Worm (Caenorhabditis elegans): ENCODE results near the gene EGAP1.1.

Gene EGAP1.1

ce11 chrIII:5936992-5937391, at the start of gene EGAP1.1:
Gene EGAP1.1 (minus strand): TSS chrIII:5937220.
- TF ChIP-seq klf-2 (GFP tag; conservative IDR thresholded peaks at IDR 0.05) (no peak), cog-1 (tag; optimal IDR thresholded peaks at IDR 0.05) (no peak), ztf-29 (GFP tag; IDR thresholded peaks at IDR 0.05) (no peak), ref-1 (GFP tag; conservative IDR thresholded peaks at IDR 0.05) (no peak), tab-1 (GFP tag; IDR thresholded peaks at IDR 0.05) (no peak), flt-1 (GFP tag; IDR thresholded peaks at IDR 0.05) (no peak), med-1 (GFP tag; optimal IDR thresholded peaks at IDR 0.05; ENCODE audit: insufficient read depth) (no peak)

DNA sequence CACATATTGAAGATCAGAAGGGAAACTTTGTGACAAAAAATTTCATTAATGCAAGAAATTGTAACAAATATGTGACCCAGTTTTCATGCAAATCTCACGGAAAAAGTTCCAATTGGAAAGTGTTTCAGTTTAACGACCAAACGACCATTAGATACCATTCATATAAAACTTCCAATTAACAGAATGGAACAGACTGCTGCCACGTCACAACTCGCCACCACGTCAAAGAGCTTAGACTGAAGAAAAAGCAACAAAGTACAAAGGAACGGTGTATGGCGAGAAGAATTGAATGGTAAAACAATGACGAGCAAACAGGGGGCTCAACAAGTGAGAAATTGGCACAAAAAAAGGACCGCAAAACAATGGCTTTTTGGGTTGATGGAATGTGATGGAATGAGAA, 48.3 kb upstream of the EGAP1.1 start, which contains the start of gene T04C9.3:
T04C9.3 (plus strand) TSS at position 301 of the 400 bp plus-strand sequence.
- no peak for TF ChIP-seq ztf-29 (GFP tag; IDR thresholded peaks at IDR 0.05)
- no peak for TF ChIP-seq tab-1 (GFP tag; IDR thresholded peaks at IDR 0.05)
- TF ChIP-seq flt-1 (GFP tag; IDR thresholded peaks at IDR 0.05) = no peak
- no peak for TF ChIP-seq klf-2 (GFP tag; conservative IDR thresholded peaks at IDR 0.05)
- no peak for TF ChIP-seq ztf-23 (GFP tag; IDR thresholded peaks at IDR 0.05)
- no peak for TF ChIP-seq cog-1 (tag; optimal IDR thresholded peaks at IDR 0.05)
- no peak for TF ChIP-seq med-1 (GFP tag; optimal IDR thresholded peaks at IDR 0.05; ENCODE audit: insufficient read depth)
- no peak for TF ChIP-seq T22C8.4 (GFP tag; IDR thresholded peaks at IDR 0.05)
- TF ChIP-seq ref-1 (GFP tag; conservative IDR thresholded peaks at IDR 0.05) = no peak

ce11 chrIII:5982753-5983390, 45.9 kb upstream of the EGAP1.1 start:
- TF ChIP-seq tab-1 (GFP tag; IDR thresholded peaks at IDR 0.05) = no peak
- TF ChIP-seq cog-1 (tag; optimal IDR thresholded peaks at IDR 0.05) = no peak
- no peak for TF ChIP-seq flt-1 (GFP tag; IDR thresholded peaks at IDR 0.05)
- TF ChIP-seq ztf-23 (GFP tag; IDR thresholded peaks at IDR 0.05) = no peak
- TF ChIP-seq med-1 (GFP tag; optimal IDR thresholded peaks at IDR 0.05; ENCODE audit: insufficient read depth) = no peak
- TF ChIP-seq klf-2 (GFP tag; conservative IDR thresholded peaks at IDR 0.05) = no peak
- no peak for TF ChIP-seq T22C8.4 (GFP tag; IDR thresholded peaks at IDR 0.05)

DNA sequence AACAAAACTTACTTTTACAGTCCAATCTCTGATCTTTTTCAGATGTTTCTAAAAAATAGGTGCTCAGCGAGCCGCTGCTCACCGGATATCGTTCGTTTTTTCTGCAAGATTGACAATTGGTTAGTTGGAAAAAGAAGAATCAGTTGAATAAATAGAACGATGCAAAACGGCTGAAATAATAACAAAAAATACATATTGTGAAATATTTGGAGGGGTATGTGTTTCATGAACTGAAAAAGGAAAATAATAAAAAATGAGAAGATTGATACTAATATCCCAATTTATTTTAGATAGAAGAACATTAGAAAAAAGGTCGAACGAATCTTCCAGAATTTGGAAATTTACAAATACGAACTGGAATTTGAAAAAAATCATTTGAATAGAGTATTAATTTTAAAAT, 45.0 kb upstream of the EGAP1.1 start, which contains the start of gene frm-2:
frm-2 (minus strand) TSS at position 101 of the 400 bp plus-strand sequence.
- TF ChIP-seq med-1 (GFP tag; optimal IDR thresholded peaks at IDR 0.05; ENCODE audit: insufficient read depth) = no peak
- TF ChIP-seq klf-2 (GFP tag; conservative IDR thresholded peaks at IDR 0.05) = no peak
- TF ChIP-seq T22C8.4 (GFP tag; IDR thresholded peaks at IDR 0.05) = no peak
- TF ChIP-seq ztf-23 (GFP tag; IDR thresholded peaks at IDR 0.05) = no peak
- no peak for TF ChIP-seq cog-1 (tag; optimal IDR thresholded peaks at IDR 0.05)
- TF ChIP-seq tab-1 (GFP tag; IDR thresholded peaks at IDR 0.05) = no peak
- TF ChIP-seq ztf-29 (GFP tag; IDR thresholded peaks at IDR 0.05) = no peak
- TF ChIP-seq ref-1 (GFP tag; conservative IDR thresholded peaks at IDR 0.05) = no peak
- TF ChIP-seq flt-1 (GFP tag; IDR thresholded peaks at IDR 0.05) = no peak

- TF ChIP-seq T22C8.4 (GFP tag; IDR thresholded peaks at IDR 0.05) (no peak), ref-1 (GFP tag; conservative IDR thresholded peaks at IDR 0.05) (no peak), ztf-29 (GFP tag; IDR thresholded peaks at IDR 0.05) (no peak), ztf-23 (GFP tag; IDR thresholded peaks at IDR 0.05) (no peak), tab-1 (GFP tag; IDR thresholded peaks at IDR 0.05) (no peak), cog-1 (tag; optimal IDR thresholded peaks at IDR 0.05) (no peak), med-1 (GFP tag; optimal IDR thresholded peaks at IDR 0.05; ENCODE audit: insufficient read depth) (no peak), klf-2 (GFP tag; conservative IDR thresholded peaks at IDR 0.05) (no peak), flt-1 (GFP tag; IDR thresholded peaks at IDR 0.05) (no peak)
These were observed 44.4 kb upstream of the EGAP1.1 start for ce11 chrIII:5981407-5981806.

ce11 chrIII:5980274-5980918, 43.4 kb upstream of the EGAP1.1 start:
- TF ChIP-seq cog-1 (tag; optimal IDR thresholded peaks at IDR 0.05) = no peak
- TF ChIP-seq T22C8.4 (GFP tag; IDR thresholded peaks at IDR 0.05) = no peak
- no peak for TF ChIP-seq tab-1 (GFP tag; IDR thresholded peaks at IDR 0.05)
- no peak for TF ChIP-seq flt-1 (GFP tag; IDR thresholded peaks at IDR 0.05)
- no peak for TF ChIP-seq ref-1 (GFP tag; conservative IDR thresholded peaks at IDR 0.05)
- no peak for TF ChIP-seq ztf-23 (GFP tag; IDR thresholded peaks at IDR 0.05)

ce11 chrIII:5976021-5976420, 39.0 kb upstream of the EGAP1.1 start:
- TF ChIP-seq klf-2 (GFP tag; conservative IDR thresholded peaks at IDR 0.05) (no peak), flt-1 (GFP tag; IDR thresholded peaks at IDR 0.05) (no peak), tab-1 (GFP tag; IDR thresholded peaks at IDR 0.05) (no peak), cog-1 (tag; optimal IDR thresholded peaks at IDR 0.05) (no peak), T22C8.4 (GFP tag; IDR thresholded peaks at IDR 0.05) (no peak), ztf-29 (GFP tag; IDR thresholded peaks at IDR 0.05) (no peak), ztf-23 (GFP tag; IDR thresholded peaks at IDR 0.05) (no peak), med-1 (GFP tag; optimal IDR thresholded peaks at IDR 0.05; ENCODE audit: insufficient read depth) (no peak), ref-1 (GFP tag; conservative IDR thresholded peaks at IDR 0.05) (no peak)

DNA sequence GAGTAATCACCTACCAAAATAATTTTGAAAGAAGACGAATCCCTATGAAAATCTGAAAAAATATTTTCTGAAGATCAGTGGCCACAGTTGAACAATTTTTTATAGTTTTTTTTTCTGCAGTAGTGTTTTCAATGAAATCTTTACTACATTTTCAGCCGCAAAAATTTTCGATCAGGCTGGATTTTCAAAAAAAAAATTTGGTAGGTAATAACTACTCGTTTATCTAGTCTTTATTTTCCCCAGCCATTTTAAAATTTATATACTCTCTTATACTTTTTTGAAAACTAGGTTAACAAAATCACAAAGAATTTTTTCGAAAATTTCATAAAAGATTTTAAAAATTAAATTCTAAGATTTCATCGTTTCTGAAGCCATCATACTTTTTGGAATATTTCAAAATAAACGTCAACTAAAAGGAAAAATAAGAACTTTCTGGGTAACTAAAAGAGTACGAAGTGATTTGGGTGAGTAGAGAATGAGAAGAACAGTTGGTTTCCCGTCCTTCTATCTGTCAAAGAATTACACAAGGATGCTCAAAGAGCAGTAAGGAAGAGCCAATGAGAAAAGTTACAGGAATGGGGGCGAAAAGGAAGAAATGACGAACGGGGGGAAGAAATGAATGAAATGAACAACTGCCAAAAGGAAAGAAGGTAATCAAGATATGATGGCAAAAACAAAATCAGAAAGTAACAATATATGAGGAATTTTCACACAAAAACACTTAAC, 38.1 kb upstream of the EGAP1.1 start, which contains the start of gene mlp-1:
mlp-1 (minus strand) TSS at position 51 of the 726 bp plus-strand sequence.
- TF ChIP-seq tab-1 (GFP tag; IDR thresholded peaks at IDR 0.05) (no peak), ztf-29 (GFP tag; IDR thresholded peaks at IDR 0.05) (no peak), T22C8.4 (GFP tag; IDR thresholded peaks at IDR 0.05) (no peak), med-1 (GFP tag; optimal IDR thresholded peaks at IDR 0.05; ENCODE audit: insufficient read depth) (no peak), flt-1 (GFP tag; IDR thresholded peaks at IDR 0.05) (no peak), ref-1 (GFP tag; conservative IDR thresholded peaks at IDR 0.05) (no peak), ztf-23 (GFP tag; IDR thresholded peaks at IDR 0.05) (no peak), klf-2 (GFP tag; conservative IDR thresholded peaks at IDR 0.05) (no peak), cog-1 (tag; optimal IDR thresholded peaks at IDR 0.05) (no peak)

DNA sequence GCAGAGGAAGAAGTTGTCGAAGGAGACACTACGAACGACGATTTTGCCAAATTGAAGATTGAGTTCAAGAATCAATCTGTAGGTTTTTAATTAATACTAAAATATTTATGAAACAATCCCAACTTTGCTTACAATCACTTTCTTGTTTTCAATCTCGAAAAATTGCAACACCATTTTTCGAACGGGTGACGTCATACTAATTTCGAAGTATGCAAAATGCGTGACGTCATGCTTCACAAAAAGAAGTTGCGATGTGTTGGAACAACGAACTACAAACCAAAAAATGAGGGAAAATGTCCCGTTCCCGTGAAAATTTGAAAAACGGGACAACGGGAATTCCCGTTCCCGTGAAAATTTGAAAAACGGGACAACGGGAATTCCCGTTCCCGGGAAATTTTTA, 30.6 kb upstream of the EGAP1.1 start:
- no peak for TF ChIP-seq cog-1 (tag; optimal IDR thresholded peaks at IDR 0.05)
- TF ChIP-seq ztf-23 (GFP tag; IDR thresholded peaks at IDR 0.05) = no peak
- TF ChIP-seq flt-1 (GFP tag; IDR thresholded peaks at IDR 0.05) = no peak
- TF ChIP-seq tab-1 (GFP tag; IDR thresholded peaks at IDR 0.05) = no peak
- TF ChIP-seq klf-2 (GFP tag; conservative IDR thresholded peaks at IDR 0.05) = no peak
- TF ChIP-seq med-1 (GFP tag; optimal IDR thresholded peaks at IDR 0.05; ENCODE audit: insufficient read depth) = no peak
